Worm (Caenorhabditis elegans) whole organism, L4/young adult: ENCODE results near the gene Y54F10BM.3.

Experiments used
- W03F9.2 ChIP-seq: fragments of 150-350 bp; optimal IDR thresholded peaks from 2 replicates; lab custom pipeline; 2014; ENCODE audit warnings: missing biosample characterization, missing genetic modification characterization
- dao-5 ChIP-seq: sonication (generic microtip); optimal IDR thresholded peaks from 2 replicates; lab custom pipeline; 2016; ENCODE audit warnings: missing genotype, missing genetic modification characterization, moderate library complexity, missing compliant biosample characterization
- him-1 ChIP-seq: sonication (generic microtip); optimal IDR thresholded peaks from 2 replicates; lab custom pipeline; 2016; ENCODE audit warnings: missing genotype, missing genetic modification reagents, missing genetic modification characterization, missing compliant biosample characterization

- TF ChIP-seq dao-5, result no peak
- TF ChIP-seq W03F9.2 (tag; lab: Kevin White, UChicago), result no peak
- no peak for TF ChIP-seq him-1
These were observed 42.9 kb downstream of the Y54F10BM.3 start for ce11 chrIII:2324703-2325102.
